Fruit fly (Drosophila melanogaster): ENCODE measurements around the gene Swip-1.

dm6 chr2L:19019640-19020039 is 32.6 kb upstream of the Swip-1 start:
- no peak for TF ChIP-seq CG8478 (optimal IDR thresholded peaks at IDR 0.05)
- TF ChIP-seq EcR (GFP tag; optimal IDR thresholded peaks at IDR 0.05) = no peak
- no peak for TF ChIP-seq psq (optimal IDR thresholded peaks at IDR 0.05)
- no peak for TF ChIP-seq usp (GFP tag; optimal IDR thresholded peaks at IDR 0.05)
- TF ChIP-seq Dll (optimal IDR thresholded peaks at IDR 0.05) = no peak
- no peak for TF ChIP-seq pan (optimal IDR thresholded peaks at IDR 0.05)

Data from whole organism.